Worm (Caenorhabditis elegans) whole organism, L1 larva: Measurements from ENCODE around the gene T12D8.9.

ENCODE experiments used
- C04F5.9 ChIP-seq: sonication (generic microtip); optimal IDR thresholded peaks from 2 replicates; lab custom pipeline; 2016; ENCODE audit warnings: missing genetic modification characterization, missing compliant biosample characterization
- C34B4.2 ChIP-seq: sonication (generic microtip); optimal IDR thresholded peaks from 2 replicates; lab custom pipeline; 2017; ENCODE audit warnings: mild to moderate bottlenecking, missing genetic modification characterization, missing compliant biosample characterization
- F16B12.6 ChIP-seq: fragments of 150-350 bp; optimal IDR thresholded peaks from 2 replicates; lab custom pipeline; 2014; ENCODE audit warnings: missing biosample characterization, missing genetic modification characterization
- Y116A8C.19 ChIP-seq: sonication (generic microtip); optimal IDR thresholded peaks from 2 replicates; lab custom pipeline; 2016; ENCODE audit warnings: missing compliant biosample characterization, missing genetic modification characterization, borderline replicate concordance
- aha-1 ChIP-seq: fragments of 150-350 bp; optimal IDR thresholded peaks from 2 replicates; lab custom pipeline; 2014; ENCODE audit warnings: missing biosample characterization, missing genetic modification characterization
- blmp-1 ChIP-seq: fragments of 150-350 bp; optimal IDR thresholded peaks from 2 replicates; lab custom pipeline; 2014; ENCODE audit warnings: missing biosample characterization, missing genetic modification characterization
- ceh-8 ChIP-seq: fragments of 200-800 bp; sonication (Bioruptor generic); optimal IDR thresholded peaks from 2 replicates; lab custom pipeline; 2018; ENCODE audit warnings: mild to moderate bottlenecking, missing genetic modification characterization, moderate library complexity, missing compliant biosample characterization
- ces-1 ChIP-seq: fragments of 150-350 bp; optimal IDR thresholded peaks from 2 replicates; lab custom pipeline; 2014; ENCODE audit warnings: missing biosample characterization, missing genetic modification reagents, missing genetic modification characterization
- dpl-1 ChIP-seq, 3 experiments: fragments of 150-350 bp in 2 of 3; sonication (generic microtip) in 1 of 3; optimal IDR thresholded peaks; 2 replicates each; lab custom pipeline; 2014 to 2017; ENCODE audit warnings: missing biosample characterization in 3 of 3, missing genetic modification characterization in 3 of 3, missing genetic modification reagents in 3 of 3
- dsc-1 ChIP-seq: sonication (generic microtip); optimal IDR thresholded peaks from 2 replicates; lab custom pipeline; 2016; ENCODE audit warnings: mild to moderate bottlenecking, missing genetic modification characterization, missing compliant biosample characterization
- efl-3 ChIP-seq: fragments of 200-800 bp; sonication (Bioruptor generic); optimal IDR thresholded peaks from 2 replicates; lab custom pipeline; 2018; ENCODE audit warnings: mild to moderate bottlenecking, missing genetic modification characterization, missing compliant biosample characterization
- egl-13 ChIP-seq: sonication (generic microtip); optimal IDR thresholded peaks from 2 replicates; lab custom pipeline; 2016; ENCODE audit warnings: missing genotype, missing genetic modification reagents, missing genetic modification characterization, missing compliant biosample characterization
- egl-27 ChIP-seq, 2 experiments: fragments of 150-350 bp in 1 of 2; sonication (generic microtip); optimal IDR thresholded peaks; 3 replicates each; lab custom pipeline; 2017 to 2018; ENCODE audit warnings: missing biosample characterization in 2 of 2, missing genetic modification characterization in 2 of 2, missing genetic modification reagents in 2 of 2
- elt-2 ChIP-seq: sonication (generic microtip); optimal IDR thresholded peaks from 2 replicates; lab custom pipeline; 2016; ENCODE audit warnings: missing genetic modification characterization, mild to moderate bottlenecking, inconsistent platforms, missing compliant biosample characterization, missing genetic modification reagents
- ets-5 ChIP-seq: fragments of 200-800 bp; sonication (Bioruptor generic); IDR thresholded peaks from 2 replicates; pipeline ENCODE4 v1.3.6; 2022; ENCODE audit warnings: missing genetic modification characterization, missing compliant biosample characterization
- fkh-4 ChIP-seq: sonication (generic microtip); optimal IDR thresholded peaks from 2 replicates; lab custom pipeline; 2016; ENCODE audit warnings: missing compliant biosample characterization, missing genetic modification characterization, borderline replicate concordance
- fkh-8 ChIP-seq: sonication (generic microtip); optimal IDR thresholded peaks from 2 replicates; lab custom pipeline; 2016; ENCODE audit warnings: mild to moderate bottlenecking, missing genetic modification characterization, missing compliant biosample characterization
- grh-1 ChIP-seq: fragments of 200-800 bp; sonication (Bioruptor generic); IDR thresholded peaks from 2 replicates; pipeline ENCODE4 v1.3.6; 2022; ENCODE audit warnings: missing genetic modification reagents, missing genetic modification characterization, missing compliant biosample characterization
- hlh-17 ChIP-seq: fragments of 200-800 bp; sonication (Bioruptor generic); optimal IDR thresholded peaks from 2 replicates; lab custom pipeline; 2018; ENCODE audit warnings: missing genetic modification characterization, mild to moderate bottlenecking, missing compliant biosample characterization, moderate library complexity, borderline replicate concordance
- hlh-4 ChIP-seq: sonication (generic microtip); optimal IDR thresholded peaks from 2 replicates; lab custom pipeline; 2016; ENCODE audit warnings: mild to moderate bottlenecking, missing genetic modification characterization, missing compliant biosample characterization
- hpl-2 ChIP-seq: fragments of 150-350 bp; optimal IDR thresholded peaks from 2 replicates; lab custom pipeline; 2014; ENCODE audit warnings: missing biosample characterization, missing genetic modification reagents, missing genetic modification characterization
- irx-1 ChIP-seq: sonication (generic microtip); optimal IDR thresholded peaks from 2 replicates; lab custom pipeline; 2016; ENCODE audit warnings: missing genetic modification characterization, missing compliant biosample characterization
- isw-1 ChIP-seq: fragments of 200-800 bp; sonication (Bioruptor generic); IDR thresholded peaks from 2 replicates; pipeline ENCODE4 v1.3.6; 2022; ENCODE audit warnings: missing genetic modification characterization, missing compliant biosample characterization
- jun-1 ChIP-seq: fragments of 150-350 bp; optimal IDR thresholded peaks from 2 replicates; lab custom pipeline; 2014; ENCODE audit warnings: missing biosample characterization, missing genetic modification reagents, missing genetic modification characterization
- lin-14 ChIP-seq: fragments of 200-800 bp; sonication (Bioruptor generic); optimal IDR thresholded peaks from 2 replicates; lab custom pipeline; 2018; ENCODE audit warnings: mild to moderate bottlenecking, missing genetic modification characterization, moderate library complexity, missing compliant biosample characterization
- lin-15B ChIP-seq: fragments of 150-350 bp; sonication (generic microtip); optimal IDR thresholded peaks from 3 replicates; lab custom pipeline; 2014; ENCODE audit warnings: missing biosample characterization, missing genetic modification characterization
- lin-39 ChIP-seq: fragments of 150-350 bp; optimal IDR thresholded peaks from 2 replicates; lab custom pipeline; 2014; ENCODE audit warnings: missing biosample characterization, missing genetic modification reagents, missing genetic modification characterization
- lir-3 ChIP-seq: sonication (generic microtip); optimal IDR thresholded peaks from 2 replicates; lab custom pipeline; 2016; ENCODE audit warnings: mild to moderate bottlenecking, missing genetic modification characterization, moderate library complexity, missing compliant biosample characterization; ENCODE audit not compliant: poor library complexity
- lsy-2 ChIP-seq, 2 experiments: fragments of 150-350 bp; optimal IDR thresholded peaks; 2 replicates each; lab custom pipeline; 2014; ENCODE audit warnings: missing biosample characterization in 2 of 2, missing genetic modification characterization in 2 of 2
- mab-9 ChIP-seq: fragments of 200-800 bp; sonication (Bioruptor generic); IDR thresholded peaks from 2 replicates; pipeline ENCODE4 v1.3.6; 2022; ENCODE audit warnings: missing genetic modification reagents, missing genetic modification characterization, missing compliant biosample characterization
- mef-2 ChIP-seq: fragments of 150-350 bp; optimal IDR thresholded peaks from 2 replicates; lab custom pipeline; 2014; ENCODE audit warnings: missing biosample characterization, missing genetic modification characterization
- nhr-11 ChIP-seq: fragments of 150-350 bp; optimal IDR thresholded peaks from 2 replicates; lab custom pipeline; 2014; ENCODE audit warnings: missing biosample characterization, missing genetic modification characterization
- nhr-12 ChIP-seq: sonication (generic microtip); optimal IDR thresholded peaks from 2 replicates; lab custom pipeline; 2017; ENCODE audit warnings: missing biosample characterization, missing genetic modification characterization
- nhr-19 ChIP-seq: fragments of 200-800 bp; sonication (Bioruptor generic); conservative IDR thresholded peaks from 2 replicates; pipeline ENCODE4 v1.3.6; 2022; ENCODE audit warnings: missing genetic modification characterization, missing compliant biosample characterization
- nhr-237 ChIP-seq: fragments of 150-350 bp; optimal IDR thresholded peaks from 2 replicates; lab custom pipeline; 2014; ENCODE audit warnings: missing biosample characterization, missing genetic modification characterization
- nhr-28 ChIP-seq: fragments of 150-350 bp; optimal IDR thresholded peaks from 2 replicates; lab custom pipeline; 2014; ENCODE audit warnings: missing biosample characterization, missing genetic modification characterization
- nhr-47 ChIP-seq: sonication (generic microtip); optimal IDR thresholded peaks from 2 replicates; lab custom pipeline; 2016; ENCODE audit warnings: mild to moderate bottlenecking, missing genetic modification characterization, moderate library complexity, missing compliant biosample characterization
- nhr-71 ChIP-seq: sonication (generic microtip); optimal IDR thresholded peaks from 2 replicates; lab custom pipeline; 2016; ENCODE audit warnings: mild to moderate bottlenecking, missing genetic modification characterization, moderate library complexity, missing compliant biosample characterization
- nhr-90 ChIP-seq: sonication (generic microtip); optimal IDR thresholded peaks from 2 replicates; lab custom pipeline; 2016; ENCODE audit warnings: mild to moderate bottlenecking, missing genetic modification characterization, missing compliant biosample characterization; ENCODE audit not compliant: poor library complexity
- pax-3 ChIP-seq: fragments of 200-800 bp; sonication (Bioruptor generic); optimal IDR thresholded peaks from 2 replicates; lab custom pipeline; 2018; ENCODE audit warnings: mild to moderate bottlenecking, missing genetic modification characterization, moderate library complexity, missing compliant biosample characterization
- rnt-1 ChIP-seq: sonication (generic microtip); optimal IDR thresholded peaks from 2 replicates; lab custom pipeline; 2016; ENCODE audit warnings: mild to moderate bottlenecking, missing genetic modification characterization, moderate library complexity, missing compliant biosample characterization
- skn-1 ChIP-seq: fragments of 150-350 bp; optimal IDR thresholded peaks from 2 replicates; lab custom pipeline; 2014; ENCODE audit warnings: missing biosample characterization, missing genetic modification characterization
- snpc-4 ChIP-seq: fragments of 150-350 bp; optimal IDR thresholded peaks from 2 replicates; lab custom pipeline; 2014; ENCODE audit warnings: missing biosample characterization, missing genetic modification characterization
- sox-4 ChIP-seq: sonication (generic microtip); optimal IDR thresholded peaks from 2 replicates; lab custom pipeline; 2016; ENCODE audit warnings: missing genetic modification characterization, missing compliant biosample characterization
- swsn-7 ChIP-seq: sonication (generic microtip); optimal IDR thresholded peaks from 2 replicates; lab custom pipeline; 2016; ENCODE audit warnings: missing genetic modification characterization, missing compliant biosample characterization
- tbx-2 ChIP-seq: sonication (generic microtip); optimal IDR thresholded peaks from 2 replicates; lab custom pipeline; 2016; ENCODE audit warnings: missing genetic modification characterization, missing compliant biosample characterization
- unc-130 ChIP-seq: fragments of 150-350 bp; optimal IDR thresholded peaks from 2 replicates; lab custom pipeline; 2017; ENCODE audit warnings: missing biosample characterization, missing genetic modification characterization, inconsistent platforms
- unc-62 ChIP-seq: fragments of 150-350 bp; optimal IDR thresholded peaks from 2 replicates; lab custom pipeline; 2014; ENCODE audit warnings: missing biosample characterization, missing genetic modification reagents, missing genetic modification characterization
- xbp-1 ChIP-seq: sonication (generic microtip); optimal IDR thresholded peaks from 2 replicates; lab custom pipeline; 2016; ENCODE audit warnings: missing genetic modification characterization, missing compliant biosample characterization
- zip-4 ChIP-seq: fragments of 200-800 bp; sonication (Bioruptor generic); optimal IDR thresholded peaks from 2 replicates; lab custom pipeline; 2018; ENCODE audit warnings: mild to moderate bottlenecking, missing genetic modification characterization, moderate library complexity, missing compliant biosample characterization
- ztf-11 ChIP-seq, 2 experiments: sonication (generic microtip); optimal IDR thresholded peaks; 2 replicates each; lab custom pipeline; 2016 to 2017; ENCODE audit warnings: missing genetic modification characterization in 2 of 2, missing biosample characterization in 1 of 2, missing compliant biosample characterization in 1 of 2
- ztf-4 ChIP-seq: fragments of 150-350 bp; optimal IDR thresholded peaks from 2 replicates; lab custom pipeline; 2014; ENCODE audit warnings: missing biosample characterization, missing genetic modification characterization

The T12D8.9 gene

DNA sequence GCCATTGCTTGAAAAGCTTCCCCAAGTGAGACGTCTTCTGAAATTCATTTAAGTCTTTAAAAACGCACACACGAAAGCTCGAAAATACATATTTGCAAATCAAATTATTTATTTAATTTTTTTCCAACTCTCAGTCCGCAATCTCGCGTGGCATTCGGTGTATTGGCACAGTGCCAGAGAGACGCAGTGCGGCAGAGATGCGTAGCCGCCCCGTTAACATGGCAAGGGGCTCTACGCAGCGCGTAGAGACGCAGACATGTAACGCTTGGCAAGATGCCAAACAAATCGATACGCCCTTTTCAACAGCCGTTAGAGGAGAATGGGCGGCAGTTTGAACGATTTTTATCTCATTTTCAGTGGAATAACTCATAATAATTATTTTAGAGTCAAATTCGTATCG lies 26.6 kb downstream of the T12D8.9 start, which contains the start of the genes drr-2 and set-16 (continued):
- TF ChIP-seq ces-1 (GFP tag; lab: Kevin White, UChicago), result peak; percentile 75
- TF ChIP-seq ets-5 (GFP tag; lab: Robert Waterston, UW), result no peak
- TF ChIP-seq ztf-4 (tag; lab: Kevin White, UChicago), result peak; percentile 98
- peak; percentile 98 for TF ChIP-seq mab-9 (GFP tag; lab: Robert Waterston, UW)
- TF ChIP-seq nhr-28 (tag; lab: Kevin White, UChicago), result peak; percentile 81
- TF ChIP-seq nhr-12 (tag; lab: Kevin White, UChicago), result peak; percentile 60
- TF ChIP-seq fkh-4 (tag; lab: Kevin White, UChicago), result peak; percentile 88
- peak; percentile 51 for TF ChIP-seq Y116A8C.19
- TF ChIP-seq egl-13 (tag; lab: Kevin White, UChicago), result peak; percentile 98
- TF ChIP-seq fkh-8 (tag; lab: Kevin White, UChicago), result peak; percentile 99
- peak; percentile 53 for TF ChIP-seq hlh-4 (tag; lab: Kevin White, UChicago)
- peak; percentile 95 for TF ChIP-seq C04F5.9 (tag; lab: Kevin White, UChicago)
- peak; percentile 98 for TF ChIP-seq xbp-1
- TF ChIP-seq nhr-19 (GFP tag; lab: Robert Waterston, UW), result peak; percentile 99
- peak; percentile 97 for TF ChIP-seq nhr-11
- TF ChIP-seq dpl-1 (GFP tag; optimal IDR thresholded peaks at IDR 0.05; lab: Kevin White, UChicago), result peak; percentile 91 to 92 (median 91)
- TF ChIP-seq dsc-1 (tag; lab: Kevin White, UChicago), result peak; percentile 99
- TF ChIP-seq lir-3, result peak; percentile 92
- TF ChIP-seq isw-1 (GFP tag; lab: Robert Waterston, UW), result peak; percentile 99
- peak; percentile 96 for TF ChIP-seq nhr-237 (tag; lab: Kevin White, UChicago)
- peak; percentile 100 for TF ChIP-seq nhr-71 (tag; lab: Kevin White, UChicago)
- peak; percentile 98 for TF ChIP-seq jun-1
- peak; percentile 99 for TF ChIP-seq nhr-47 (tag; lab: Kevin White, UChicago)
- peak in 1 of 2 experiments; percentile 80 for TF ChIP-seq egl-27 (tag; optimal IDR thresholded peaks at IDR 0.05; lab: Kevin White, UChicago)
- peak; percentile 92 for TF ChIP-seq lin-39 (tag; lab: Kevin White, UChicago)
- TF ChIP-seq C34B4.2 (tag; lab: Kevin White, UChicago), result peak; percentile 90
- peak; percentile 94 for TF ChIP-seq zip-4 (GFP tag; lab: Kevin White, UChicago)
- TF ChIP-seq grh-1, result peak; percentile 98
- peak; percentile 95 for TF ChIP-seq hpl-2 (GFP tag; lab: Kevin White, UChicago)
- peak; percentile 97 for TF ChIP-seq lsy-2 (tag; optimal IDR thresholded peaks at IDR 0.05; lab: Kevin White, UChicago)
- no peak for TF ChIP-seq blmp-1 (tag; lab: Kevin White, UChicago)
- peak; percentile 96 for TF ChIP-seq ceh-8
- TF ChIP-seq snpc-4 (tag; lab: Kevin White, UChicago), result peak; percentile 91
- peak; percentile 85 for TF ChIP-seq mef-2 (tag; lab: Kevin White, UChicago)
- TF ChIP-seq swsn-7 (tag; lab: Kevin White, UChicago), result peak; percentile 99
- TF ChIP-seq ztf-11 (tag; optimal IDR thresholded peaks at IDR 0.05; lab: Kevin White, UChicago), result peak in 1 of 2 experiments; percentile 94
- TF ChIP-seq irx-1 (tag; lab: Kevin White, UChicago), result peak; percentile 98
- peak; percentile 98 for TF ChIP-seq rnt-1 (tag; lab: Kevin White, UChicago)
- TF ChIP-seq pax-3, result peak; percentile 98
- peak; percentile 99 for TF ChIP-seq lin-14
- peak; percentile 99 for TF ChIP-seq nhr-90 (tag; lab: Kevin White, UChicago)
- TF ChIP-seq elt-2 (tag; lab: Kevin White, UChicago), result peak; percentile 98
- TF ChIP-seq efl-3 (GFP tag; lab: Kevin White, UChicago), result peak; percentile 86
- TF ChIP-seq hlh-17 (GFP tag; lab: Kevin White, UChicago), result no peak
- TF ChIP-seq lin-15B (tag; lab: Kevin White, UChicago), result peak; percentile 97
- TF ChIP-seq aha-1, result peak; percentile 96
- TF ChIP-seq sox-4 (tag; lab: Kevin White, UChicago), result peak; percentile 94
- peak; percentile 98 for TF ChIP-seq unc-130 (tag; lab: Kevin White, UChicago)
- TF ChIP-seq unc-62 (GFP tag; lab: Kevin White, UChicago), result no peak
- TF ChIP-seq F16B12.6 (tag; lab: Kevin White, UChicago), result peak; percentile 100
- peak; percentile 99 for TF ChIP-seq tbx-2 (tag; lab: Kevin White, UChicago)
- peak; percentile 94 for TF ChIP-seq skn-1 (tag; lab: Kevin White, UChicago)
